Worm (Caenorhabditis elegans) whole organism, mixed stage, embryonic: ENCODE measurements around the gene cdk-1.

ENCODE experiments used
- M03D4.4 ChIP-seq: sonication (generic microtip); optimal IDR thresholded peaks from 2 replicates; lab custom pipeline; 2017; ENCODE audit warnings: mild to moderate bottlenecking, missing genetic modification characterization, missing compliant biosample characterization
- bed-3 ChIP-seq: fragments of 200-800 bp; sonication (Bioruptor generic); optimal IDR thresholded peaks from 3 replicates; lab custom pipeline; 2018; ENCODE audit warnings: mild to moderate bottlenecking, missing genetic modification characterization, moderate library complexity, missing compliant biosample characterization
- blmp-1 ChIP-seq: fragments of 150-350 bp; optimal IDR thresholded peaks from 2 replicates; lab custom pipeline; 2014; ENCODE audit warnings: missing biosample characterization, missing genetic modification characterization
- ceh-39 ChIP-seq: fragments of 150-350 bp; optimal IDR thresholded peaks from 2 replicates; lab custom pipeline; 2014; ENCODE audit warnings: missing biosample characterization, missing genetic modification characterization
- ceh-43 ChIP-seq: fragments of 200-800 bp; sonication (Bioruptor generic); optimal IDR thresholded peaks from 2 replicates; lab custom pipeline; 2018; ENCODE audit warnings: mild to moderate bottlenecking, missing genetic modification characterization, moderate library complexity, missing compliant biosample characterization
- ceh-83 ChIP-seq: fragments of 200-800 bp; sonication (Bioruptor generic); optimal IDR thresholded peaks from 2 replicates; lab custom pipeline; 2018; ENCODE audit warnings: mild to moderate bottlenecking, missing genetic modification characterization, missing compliant biosample characterization
- ces-1 ChIP-seq: fragments of 150-350 bp; optimal IDR thresholded peaks from 2 replicates; lab custom pipeline; 2014; ENCODE audit warnings: missing biosample characterization, missing genetic modification reagents, missing genetic modification characterization
- cnd-1 ChIP-seq: fragments of 200-800 bp; sonication (Bioruptor generic); optimal IDR thresholded peaks from 2 replicates; lab custom pipeline; 2018; ENCODE audit warnings: mild to moderate bottlenecking, missing genetic modification characterization, missing compliant biosample characterization
- drap-1 ChIP-seq: fragments of 200-800 bp; sonication (Bioruptor generic); optimal IDR thresholded peaks from 3 replicates; lab custom pipeline; 2018; ENCODE audit warnings: mild to moderate bottlenecking, missing genetic modification characterization, missing compliant biosample characterization
- elt-1 ChIP-seq: sonication (generic microtip); optimal IDR thresholded peaks from 2 replicates; lab custom pipeline; 2017; ENCODE audit warnings: missing genetic modification characterization, mild to moderate bottlenecking, missing compliant biosample characterization, antibody characterized with exemption, moderate library complexity, borderline replicate concordance; ENCODE audit not compliant: insufficient read depth
- flh-1 ChIP-seq: fragments of 200-800 bp; sonication (Bioruptor generic); optimal IDR thresholded peaks from 2 replicates; lab custom pipeline; 2018; ENCODE audit warnings: mild to moderate bottlenecking, missing genetic modification characterization, moderate library complexity, missing compliant biosample characterization
- ham-2 ChIP-seq: fragments of 200-800 bp; sonication (Bioruptor generic); optimal IDR thresholded peaks from 2 replicates; lab custom pipeline; 2018; ENCODE audit warnings: mild to moderate bottlenecking, missing genetic modification characterization, missing compliant biosample characterization
- hlh-1 ChIP-seq: fragments of 150-350 bp; optimal IDR thresholded peaks from 2 replicates; lab custom pipeline; 2014; ENCODE audit warnings: missing biosample characterization, missing genetic modification reagents, missing genetic modification characterization
- lin-13 ChIP-seq: fragments of 150-350 bp; optimal IDR thresholded peaks from 2 replicates; lab custom pipeline; 2014; ENCODE audit warnings: missing biosample characterization, missing genetic modification characterization
- lin-32 ChIP-seq: fragments of 200-800 bp; sonication (Bioruptor generic); optimal IDR thresholded peaks from 2 replicates; lab custom pipeline; 2018; ENCODE audit warnings: mild to moderate bottlenecking, missing genetic modification characterization, missing compliant biosample characterization
- lsy-2 ChIP-seq: fragments of 150-350 bp; optimal IDR thresholded peaks from 2 replicates; lab custom pipeline; 2014; ENCODE audit warnings: missing biosample characterization, missing genetic modification characterization
- mab-5 ChIP-seq: fragments of 150-350 bp; optimal IDR thresholded peaks from 2 replicates; lab custom pipeline; 2014; ENCODE audit warnings: missing biosample characterization, missing genetic modification characterization
- mep-1 ChIP-seq: fragments of 150-350 bp; optimal IDR thresholded peaks from 2 replicates; lab custom pipeline; 2017; ENCODE audit warnings: missing biosample characterization, missing genetic modification reagents, missing genetic modification characterization, inconsistent platforms
- mls-2 ChIP-seq: sonication (generic microtip); optimal IDR thresholded peaks from 2 replicates; lab custom pipeline; 2016; ENCODE audit warnings: mild to moderate bottlenecking, missing genetic modification characterization, moderate library complexity, missing compliant biosample characterization
- nhr-2 ChIP-seq: fragments of 150-350 bp; optimal IDR thresholded peaks from 2 replicates; lab custom pipeline; 2014; ENCODE audit warnings: missing biosample characterization, missing genetic modification characterization
- nhr-237 ChIP-seq: fragments of 150-350 bp; optimal IDR thresholded peaks from 2 replicates; lab custom pipeline; 2014; ENCODE audit warnings: missing biosample characterization, missing genetic modification characterization
- nhr-28 ChIP-seq: fragments of 150-350 bp; optimal IDR thresholded peaks from 2 replicates; lab custom pipeline; 2014; ENCODE audit warnings: missing biosample characterization, missing genetic modification characterization
- nhr-76 ChIP-seq: sonication (generic microtip); optimal IDR thresholded peaks from 2 replicates; lab custom pipeline; 2017; ENCODE audit warnings: missing biosample characterization, missing genetic modification characterization
- pha-4 ChIP-seq: fragments of 150-350 bp; optimal IDR thresholded peaks from 2 replicates; lab custom pipeline; 2018; ENCODE audit warnings: missing biosample characterization, missing genetic modification reagents, missing genetic modification characterization
- sem-2 ChIP-seq: fragments of 200-800 bp; sonication (Bioruptor generic); optimal IDR thresholded peaks from 2 replicates; lab custom pipeline; 2018; ENCODE audit warnings: mild to moderate bottlenecking, missing genetic modification characterization, missing compliant biosample characterization
- sptf-1 ChIP-seq: sonication (generic microtip); optimal IDR thresholded peaks from 2 replicates; lab custom pipeline; 2017; ENCODE audit warnings: mild to moderate bottlenecking, missing genetic modification characterization, moderate library complexity, missing compliant biosample characterization
- unc-120 ChIP-seq: sonication (generic microtip); optimal IDR thresholded peaks from 2 replicates; lab custom pipeline; 2017; ENCODE audit warnings: missing genetic modification characterization, missing compliant biosample characterization; ENCODE audit not compliant: poor library complexity, severe bottlenecking
- unc-39 ChIP-seq: fragments of 150-350 bp; optimal IDR thresholded peaks from 2 replicates; lab custom pipeline; 2014; ENCODE audit warnings: missing biosample characterization, missing genetic modification characterization
- unc-62 ChIP-seq: fragments of 150-350 bp; optimal IDR thresholded peaks from 2 replicates; lab custom pipeline; 2014; ENCODE audit warnings: missing biosample characterization, missing genetic modification reagents, missing genetic modification characterization
- zip-8 ChIP-seq: fragments of 150-350 bp; optimal IDR thresholded peaks from 2 replicates; lab custom pipeline; 2014; ENCODE audit warnings: missing biosample characterization, missing genetic modification characterization

cdk-1 gene

ce11 chrIII:9766175-9766574 lies 18.9 kb downstream of the cdk-1 start, which contains the start of gene cbp-1:
TSS of gene cbp-1 (plus strand) at chrIII:9766509.
- TF ChIP-seq unc-62 (GFP tag; lab: Kevin White, UChicago) (peak; percentile 21), ces-1 (GFP tag; lab: Kevin White, UChicago) (peak; percentile 76), ceh-39 (tag; lab: Kevin White, UChicago) (peak; percentile 42), cnd-1 (tag; lab: Kevin White, UChicago) (no peak), lsy-2 (peak; percentile 69)

ce11 chrIII:9767095-9767494 lies 19.8 kb downstream of the cdk-1 start:
- TF ChIP-seq pha-4 (tag; lab: Kevin White, UChicago): no peak
- no peak for TF ChIP-seq cnd-1 (tag; lab: Kevin White, UChicago)
- TF ChIP-seq ceh-39 (tag; lab: Kevin White, UChicago): no peak
- TF ChIP-seq flh-1: no peak
- TF ChIP-seq nhr-28 (tag; lab: Kevin White, UChicago): no peak
- TF ChIP-seq blmp-1 (tag; lab: Kevin White, UChicago): no peak
- TF ChIP-seq ceh-83 (GFP tag; lab: Kevin White, UChicago): no peak
- no peak for TF ChIP-seq zip-8 (tag; lab: Kevin White, UChicago)
- TF ChIP-seq ceh-43 (GFP tag; lab: Kevin White, UChicago): no peak

ce11 chrIII:9768023-9768422 lies 20.8 kb downstream of the cdk-1 start:
- TF ChIP-seq nhr-237: no peak
- peak; percentile 24 for TF ChIP-seq lin-32 (GFP tag; lab: Kevin White, UChicago)

ce11 chrIII:9770590-9770989 lies 23.3 kb downstream of the cdk-1 start:
- TF ChIP-seq ces-1 (GFP tag; lab: Kevin White, UChicago): no peak
- TF ChIP-seq hlh-1: no peak
- TF ChIP-seq blmp-1 (tag; lab: Kevin White, UChicago): no peak
- no peak for TF ChIP-seq sptf-1 (tag; lab: Kevin White, UChicago)
- no peak for TF ChIP-seq mab-5 (tag; lab: Kevin White, UChicago)
- TF ChIP-seq ham-2 (GFP tag; lab: Kevin White, UChicago): no peak
- TF ChIP-seq nhr-76 (tag; lab: Kevin White, UChicago): no peak
- TF ChIP-seq nhr-237: no peak
- no peak for TF ChIP-seq ceh-83 (GFP tag; lab: Kevin White, UChicago)

- TF ChIP-seq mab-5 (tag; lab: Kevin White, UChicago) (no peak), lin-32 (GFP tag; lab: Kevin White, UChicago) (no peak), nhr-76 (tag; lab: Kevin White, UChicago) (no peak), drap-1 (GFP tag; lab: Kevin White, UChicago) (no peak)
- TF ChIP-seq, all 35 proteins: peak for 0
Observed at ce11 chrIII:9772394-9772793, 25.1 kb downstream of the cdk-1 start.

ce11 chrIII:9775916-9776315 lies 28.6 kb downstream of the cdk-1 start:
- TF ChIP-seq M03D4.4 (tag; lab: Kevin White, UChicago): no peak
- TF ChIP-seq lin-13 (tag; lab: Kevin White, UChicago): no peak
- no peak for TF ChIP-seq sptf-1 (tag; lab: Kevin White, UChicago)
- TF ChIP-seq, all 35 proteins: peak for 0

ce11 chrIII:9776323-9776722 lies 29.1 kb downstream of the cdk-1 start, which contains the start of gene usp-46:
TSS of gene usp-46 (plus strand) at chrIII:9776623.
- TF ChIP-seq elt-1 (tag; lab: Kevin White, UChicago) (no peak), unc-120 (peak; percentile 20), ceh-39 (tag; lab: Kevin White, UChicago) (peak; percentile 16)

ce11 chrIII:9779080-9779479 lies 31.8 kb downstream of the cdk-1 start:
- TF ChIP-seq lin-32 (GFP tag; lab: Kevin White, UChicago): no peak
- TF ChIP-seq nhr-28 (tag; lab: Kevin White, UChicago): no peak
- TF ChIP-seq nhr-76 (tag; lab: Kevin White, UChicago): no peak
- no peak for TF ChIP-seq unc-62 (GFP tag; lab: Kevin White, UChicago)
- no peak for TF ChIP-seq ceh-39 (tag; lab: Kevin White, UChicago)
- TF ChIP-seq blmp-1 (tag; lab: Kevin White, UChicago): no peak
- no peak for TF ChIP-seq nhr-2 (tag; lab: Kevin White, UChicago)
- no peak for TF ChIP-seq hlh-1
- no peak for TF ChIP-seq mls-2 (tag; lab: Kevin White, UChicago)
- no peak for TF ChIP-seq unc-39 (tag; lab: Kevin White, UChicago)
- TF ChIP-seq bed-3 (GFP tag; lab: Kevin White, UChicago): no peak
- TF ChIP-seq mep-1 (tag; lab: Kevin White, UChicago): no peak
- TF ChIP-seq elt-1 (tag; lab: Kevin White, UChicago): no peak
- TF ChIP-seq unc-120: no peak
- TF ChIP-seq sem-2: no peak
- TF ChIP-seq, all 35 proteins: peak for 0
